Fruit fly (Drosophila melanogaster): Measurements from ENCODE around the gene CG17294.

Gene CG17294

dm6 chr2L:8416350-8417046 lies 39.7 kb downstream of the CG17294 start (continued):
- TF ChIP-seq pros (GFP tag; optimal IDR thresholded peaks at IDR 0.05) (peak; percentile 89), CG16863 (GFP tag; optimal IDR thresholded peaks at IDR 0.05) (no peak), ham (GFP tag; IDR thresholded peaks at IDR 0.05) (no peak), ttk (GFP tag; IDR thresholded peaks at IDR 0.05) (no peak), CG2202 (tag; optimal IDR thresholded peaks at IDR 0.05) (no peak), Antp (GFP tag; optimal IDR thresholded peaks at IDR 0.05) (peak; percentile 9), dm (GFP tag; optimal IDR thresholded peaks at IDR 0.05) (no peak), lmd (GFP tag; IDR thresholded peaks at IDR 0.05) (no peak), Dbx (GFP tag; IDR thresholded peaks at IDR 0.05) (0 out of 3 replicates have a peak, but pooled peaks have one; percentile 49), amos (GFP tag; IDR thresholded peaks at IDR 0.05; ENCODE audit: partially characterized antibody) (0 out of 2 replicates have a peak, but pooled peaks have one; percentile 17), her (GFP tag; optimal IDR thresholded peaks at IDR 0.05) (peak; percentile 51), CG6813 (GFP tag; optimal IDR thresholded peaks at IDR 0.05) (peak; percentile 4), Atf6 (GFP tag; IDR thresholded peaks at IDR 0.05) (peak; percentile 58; the same call in 1 of the 2 replicates), CG32532 (GFP tag; IDR thresholded peaks at IDR 0.05) (0 out of 2 replicates have a peak, but pooled peaks have one; percentile 41), H15 (GFP tag; IDR thresholded peaks at IDR 0.05) (no peak), eyg (GFP tag; optimal IDR thresholded peaks at IDR 0.05) (no peak), CG1602 (GFP tag; optimal IDR thresholded peaks at IDR 0.05) (no peak), CG8478 (optimal IDR thresholded peaks at IDR 0.05) (no peak), vfl (GFP tag; optimal IDR thresholded peaks at IDR 0.05) (no peak), CG5245 (GFP tag; optimal IDR thresholded peaks at IDR 0.05) (peak; percentile 36), row (GFP tag; IDR thresholded peaks at IDR 0.05) (peak; percentile 44; the same call in 2 of the 3 replicates), trem (tag; optimal IDR thresholded peaks at IDR 0.05) (peak; percentile 20), CrebB (tag; optimal IDR thresholded peaks at IDR 0.05) (peak; percentile 35), nom (GFP tag; optimal IDR thresholded peaks at IDR 0.05) (peak; percentile 83), CG15011 (GFP tag; optimal IDR thresholded peaks at IDR 0.05) (no peak), exex (tag; optimal IDR thresholded peaks at IDR 0.05) (no peak), CG14441 (GFP tag; IDR thresholded peaks at IDR 0.05) (no peak), CG13775 (GFP tag; optimal IDR thresholded peaks at IDR 0.05) (no peak), CG6254 (GFP tag; optimal IDR thresholded peaks at IDR 0.05) (peak; percentile 21), CG10979 (tag; optimal IDR thresholded peaks at IDR 0.05) (no peak), Kr (GFP tag; optimal IDR thresholded peaks at IDR 0.05) (no peak), dpn (GFP tag; optimal IDR thresholded peaks at IDR 0.05) (peak in 1 of 2 experiments; percentile 1), Dp (GFP tag; optimal IDR thresholded peaks at IDR 0.05) (peak; percentile 35), CG8281 (tag; optimal IDR thresholded peaks at IDR 0.05) (peak; percentile 100), gem (tag; optimal IDR thresholded peaks at IDR 0.05) (peak; percentile 1), CG8290 (GFP tag; optimal IDR thresholded peaks at IDR 0.05) (no peak), CG8290 (tag; optimal IDR thresholded peaks at IDR 0.05) (no peak), CG9932 (GFP tag; IDR thresholded peaks at IDR 0.05) (peak; percentile 31; the same call in 1 of the 2 replicates), lilli (GFP tag; optimal IDR thresholded peaks at IDR 0.05) (peak; percentile 23), Hand (GFP tag; optimal IDR thresholded peaks at IDR 0.05) (no peak), CG6175 (GFP tag; IDR thresholded peaks at IDR 0.05) (no peak), Doc3 (GFP tag; IDR thresholded peaks at IDR 0.05; ENCODE audit: partially characterized antibody) (no peak), z (GFP tag; IDR thresholded peaks at IDR 0.05) (peak; percentile 70; the same call in 2 of the 3 replicates), Lhr (GFP tag; optimal IDR thresholded peaks at IDR 0.05) (no peak), MTF-1 (GFP tag; optimal IDR thresholded peaks at IDR 0.05; ENCODE audit: borderline replicate concordance) (no peak), tll (GFP tag; optimal IDR thresholded peaks at IDR 0.05) (peak in 1 of 2 experiments; percentile 99), CG10267 (tag; optimal IDR thresholded peaks at IDR 0.05) (no peak), CG15479 (GFP tag; optimal IDR thresholded peaks at IDR 0.05) (peak; percentile 100), CG12769 (tag; optimal IDR thresholded peaks at IDR 0.05) (no peak)
